Worm (Caenorhabditis elegans) whole organism, L2 larva: Measurements from ENCODE around the gene B0416.5.
A peak's percentile ranks its signal among the peaks of the same experiment; 100 is the strongest.

Experiments used
- F13H6.1 ChIP-seq: sonication (generic microtip); optimal IDR thresholded peaks from 2 replicates; lab custom pipeline; 2016; ENCODE audit warnings: missing genetic modification characterization, missing compliant biosample characterization
- R02D3.7 ChIP-seq: fragments of 150-350 bp; optimal IDR thresholded peaks from 2 replicates; lab custom pipeline; 2014; ENCODE audit warnings: missing biosample characterization, missing genetic modification characterization
- Y55F3AM.14 ChIP-seq: fragments of 200-800 bp; sonication (Bioruptor generic); optimal IDR thresholded peaks from 2 replicates; lab custom pipeline; 2018; ENCODE audit warnings: mild to moderate bottlenecking, missing genetic modification characterization, missing compliant biosample characterization
- ZK546.5 ChIP-seq: sonication (generic microtip); optimal IDR thresholded peaks from 2 replicates; lab custom pipeline; 2017; ENCODE audit warnings: missing biosample characterization, missing genetic modification characterization
- alr-1 ChIP-seq: fragments of 150-350 bp; optimal IDR thresholded peaks from 2 replicates; lab custom pipeline; 2014; ENCODE audit warnings: missing biosample characterization, missing genetic modification characterization
- aly-2 ChIP-seq: fragments of 150-350 bp; optimal IDR thresholded peaks from 2 replicates; lab custom pipeline; 2014; ENCODE audit warnings: missing biosample characterization, missing genetic modification characterization
- ceh-82 ChIP-seq: fragments of 150-350 bp; optimal IDR thresholded peaks from 2 replicates; lab custom pipeline; 2014; ENCODE audit warnings: missing biosample characterization, missing genetic modification characterization
- crh-2 ChIP-seq: sonication (generic microtip); optimal IDR thresholded peaks from 2 replicates; lab custom pipeline; 2017; ENCODE audit warnings: missing biosample characterization, missing genetic modification characterization
- elt-1 ChIP-seq: fragments of 150-350 bp; optimal IDR thresholded peaks from 2 replicates; lab custom pipeline; 2014; ENCODE audit warnings: missing biosample characterization, missing genetic modification characterization
- fos-1 ChIP-seq: fragments of 150-350 bp; optimal IDR thresholded peaks from 2 replicates; lab custom pipeline; 2014; ENCODE audit warnings: missing biosample characterization, missing genetic modification characterization
- gmeb-1 ChIP-seq: fragments of 150-350 bp; optimal IDR thresholded peaks from 2 replicates; lab custom pipeline; 2014; ENCODE audit warnings: missing biosample characterization, missing genetic modification characterization
- lin-11 ChIP-seq: fragments of 150-350 bp; sonication (generic microtip); optimal IDR thresholded peaks from 2 replicates; lab custom pipeline; 2014; ENCODE audit warnings: missing biosample characterization, missing genetic modification characterization, inconsistent platforms, mixed read lengths
- lin-13 ChIP-seq: fragments of 150-350 bp; optimal IDR thresholded peaks from 2 replicates; lab custom pipeline; 2014; ENCODE audit warnings: missing biosample characterization, missing genetic modification reagents, missing genetic modification characterization
- lin-39 ChIP-seq: fragments of 150-350 bp; optimal IDR thresholded peaks from 2 replicates; lab custom pipeline; 2014; ENCODE audit warnings: missing biosample characterization, missing genetic modification reagents, missing genetic modification characterization
- lsy-2 ChIP-seq, 2 experiments: fragments of 150-350 bp in 1 of 2; sonication (generic microtip) in 1 of 2; optimal IDR thresholded peaks; 2 replicates each; lab custom pipeline; 2014 to 2017; ENCODE audit warnings: missing biosample characterization in 2 of 2, missing genetic modification characterization in 2 of 2
- mbf-1 ChIP-seq: sonication (generic microtip); optimal IDR thresholded peaks from 2 replicates; lab custom pipeline; 2017; ENCODE audit warnings: missing biosample characterization, missing genetic modification characterization
- mdl-1 ChIP-seq, 2 experiments: fragments of 150-350 bp in 1 of 2; sonication (generic microtip) in 1 of 2; optimal IDR thresholded peaks; 2 replicates each; lab custom pipeline; 2017; ENCODE audit warnings: missing biosample characterization in 2 of 2, missing genetic modification characterization in 2 of 2
- nhr-10 ChIP-seq: sonication (generic microtip); optimal IDR thresholded peaks from 2 replicates; lab custom pipeline; 2017; ENCODE audit warnings: missing biosample characterization, missing genetic modification characterization
- nhr-129 ChIP-seq: fragments of 150-350 bp; optimal IDR thresholded peaks from 2 replicates; lab custom pipeline; 2014; ENCODE audit warnings: missing biosample characterization, missing genetic modification characterization
- nhr-25 ChIP-seq: fragments of 150-350 bp; sonication (generic microtip); optimal IDR thresholded peaks from 3 replicates; lab custom pipeline; 2014; ENCODE audit warnings: missing biosample characterization, missing genetic modification characterization
- nhr-6 ChIP-seq: fragments of 150-350 bp; optimal IDR thresholded peaks from 2 replicates; lab custom pipeline; 2014; ENCODE audit warnings: missing biosample characterization, missing genetic modification characterization
- peb-1 ChIP-seq: fragments of 150-350 bp; optimal IDR thresholded peaks from 2 replicates; lab custom pipeline; 2014; ENCODE audit warnings: missing biosample characterization, missing genetic modification characterization
- sem-4 ChIP-seq: fragments of 150-350 bp; optimal IDR thresholded peaks from 2 replicates; lab custom pipeline; 2014; ENCODE audit warnings: missing biosample characterization, missing genetic modification reagents, missing genetic modification characterization
- skn-1 ChIP-seq: sonication (generic microtip); optimal IDR thresholded peaks from 2 replicates; lab custom pipeline; 2017; ENCODE audit warnings: missing biosample characterization, missing genetic modification characterization
- sma-9 ChIP-seq, 2 experiments: fragments of 150-350 bp in 1 of 2; sonication (generic microtip) in 1 of 2; optimal IDR thresholded peaks; 2 replicates each; lab custom pipeline; 2014 to 2016; ENCODE audit warnings: missing genetic modification characterization in 2 of 2, mild to moderate bottlenecking in 1 of 2, missing biosample characterization in 1 of 2, missing compliant biosample characterization in 1 of 2, missing genetic modification reagents in 1 of 2, moderate library complexity in 1 of 2
- unc-55 ChIP-seq: fragments of 150-350 bp; sonication (generic microtip); optimal IDR thresholded peaks from 3 replicates; lab custom pipeline; 2014; ENCODE audit warnings: missing biosample characterization, missing genetic modification reagents, missing genetic modification characterization
- unc-62 ChIP-seq: fragments of 150-350 bp; optimal IDR thresholded peaks from 2 replicates; lab custom pipeline; 2014; ENCODE audit warnings: missing biosample characterization, missing genetic modification reagents, missing genetic modification characterization
- zag-1 ChIP-seq: fragments of 150-350 bp; optimal IDR thresholded peaks from 2 replicates; lab custom pipeline; 2014; ENCODE audit warnings: missing biosample characterization, missing genetic modification characterization
- ztf-1 ChIP-seq: fragments of 200-800 bp; sonication (Bioruptor generic); conservative IDR thresholded peaks from 2 replicates; pipeline ENCODE4 v1.3.6; 2022; ENCODE audit warnings: missing genetic modification characterization, missing compliant biosample characterization
- ztf-11 ChIP-seq: sonication (generic microtip); optimal IDR thresholded peaks from 2 replicates; lab custom pipeline; 2017; ENCODE audit warnings: missing biosample characterization, missing genetic modification characterization
- ztf-4 ChIP-seq: fragments of 150-350 bp; optimal IDR thresholded peaks from 2 replicates; lab custom pipeline; 2014; ENCODE audit warnings: missing biosample characterization, missing genetic modification characterization

B0416.5 gene

DNA sequence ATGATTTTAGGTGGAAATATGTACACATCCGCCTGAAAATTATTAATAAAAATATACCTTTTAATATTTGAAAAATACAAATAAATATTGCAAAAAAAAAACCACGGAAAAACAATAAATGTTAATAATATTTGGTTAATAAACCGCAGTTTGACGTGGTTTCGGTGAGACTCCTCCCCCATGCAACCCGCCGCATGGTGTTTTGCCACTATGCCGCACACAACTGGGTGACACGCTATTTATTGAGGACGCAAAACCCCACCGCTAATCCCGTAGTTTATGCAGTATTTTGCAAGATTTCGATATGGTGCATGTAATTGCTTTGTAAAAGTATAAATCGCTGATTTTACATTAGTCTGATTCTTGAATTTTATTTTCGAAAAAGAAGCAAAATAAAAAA is 25.9 kb upstream of the B0416.5 start, which contains the start of gene gly-13 (continued):
- TF ChIP-seq Y55F3AM.14 (GFP tag; lab: Kevin White, UChicago) (no peak), lsy-2 (tag; optimal IDR thresholded peaks at IDR 0.05; lab: Kevin White, UChicago) (peak in 1 of 2 experiments; percentile 51), zag-1 (tag; lab: Kevin White, UChicago) (no peak), nhr-10 (no peak), ceh-82 (no peak)
- TF ChIP-seq, all 48 proteins: peak for 9

DNA sequence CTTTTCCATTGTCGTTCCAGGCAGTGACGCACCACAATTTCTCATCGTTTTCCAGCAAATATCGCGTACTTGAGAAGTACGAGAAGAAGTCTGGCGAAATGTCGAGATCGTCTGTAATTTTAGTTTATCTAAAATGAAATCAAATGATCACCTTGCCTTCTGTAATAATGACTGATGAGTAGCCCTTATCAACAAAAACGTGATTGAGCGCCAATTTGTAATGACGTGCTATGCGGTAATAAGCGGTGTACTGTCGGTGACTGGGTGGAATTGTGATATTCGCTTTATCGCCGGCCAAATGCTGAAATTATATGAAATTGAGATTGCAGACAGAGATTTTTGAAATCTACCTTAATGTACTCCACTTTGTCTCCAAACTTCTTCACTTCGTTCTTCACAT is 24.8 kb upstream of the B0416.5 start:
- TF ChIP-seq fos-1 (tag; lab: Kevin White, UChicago) (peak; percentile 89), peb-1 (tag; lab: Kevin White, UChicago) (no peak), sma-9 (GFP tag; optimal IDR thresholded peaks at IDR 0.05; lab: Kevin White, UChicago) (peak; percentile 20), sma-9 (tag; optimal IDR thresholded peaks at IDR 0.05; lab: Kevin White, UChicago) (no peak), crh-2 (no peak)

DNA sequence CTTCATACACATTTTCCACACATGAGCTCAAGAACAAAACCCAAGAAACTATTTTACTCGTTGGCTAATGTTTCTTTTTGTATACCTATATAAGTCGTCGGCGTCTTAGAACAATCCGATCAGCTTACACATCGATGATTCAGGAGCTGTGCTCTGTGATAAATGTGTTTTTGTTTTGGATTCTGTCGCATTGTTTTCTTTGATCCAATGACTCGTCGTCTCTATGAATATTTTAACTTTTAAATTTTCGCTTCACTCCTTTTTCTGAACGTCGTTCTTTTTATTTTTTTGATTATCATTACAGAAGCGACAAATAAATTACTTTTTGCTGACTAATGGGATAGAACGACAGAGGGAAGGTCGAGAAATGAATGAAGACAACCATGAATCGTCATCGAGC is 20.7 kb upstream of the B0416.5 start, which contains the start of gene B0416.3:
Gene B0416.3 (plus strand): TSS at position 301 of the 400 bp plus-strand sequence.
- no peak for TF ChIP-seq nhr-129 (tag; lab: Kevin White, UChicago)
- TF ChIP-seq ceh-82: no peak
- no peak for TF ChIP-seq peb-1 (tag; lab: Kevin White, UChicago)
- no peak for TF ChIP-seq nhr-25 (tag; lab: Kevin White, UChicago)
- no peak for TF ChIP-seq fos-1 (tag; lab: Kevin White, UChicago)
- TF ChIP-seq mdl-1 (tag; optimal IDR thresholded peaks at IDR 0.05; lab: Kevin White, UChicago): no peak
- TF ChIP-seq nhr-6: no peak
- TF ChIP-seq ZK546.5 (tag; lab: Kevin White, UChicago): no peak
- no peak for TF ChIP-seq mbf-1 (tag; lab: Kevin White, UChicago)

DNA sequence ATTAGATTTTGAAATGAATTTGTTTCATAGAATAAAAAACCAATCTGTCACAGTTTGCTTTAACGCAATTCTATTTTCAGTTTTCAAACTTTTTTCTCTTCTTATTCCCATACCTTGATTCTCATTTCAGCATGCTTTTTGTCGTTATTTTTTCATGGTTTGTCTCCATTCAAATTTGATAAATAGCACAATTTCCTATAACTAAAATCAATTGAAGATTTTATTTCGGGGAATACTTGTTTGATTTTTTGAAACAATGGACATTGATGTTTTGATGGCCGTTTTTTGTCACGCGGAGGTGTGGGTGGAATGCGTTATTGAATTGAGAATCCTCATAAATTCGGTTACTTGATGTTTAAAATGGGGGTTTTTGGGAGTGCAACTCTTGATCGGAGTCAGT is 12.4 kb upstream of the B0416.5 start, which contains the start of gene B0416.11:
Gene B0416.11 (minus strand): TSS at position 101 of the 400 bp plus-strand sequence.
- no peak for TF ChIP-seq unc-62 (GFP tag; lab: Kevin White, UChicago)
- TF ChIP-seq nhr-129 (tag; lab: Kevin White, UChicago): no peak
- TF ChIP-seq unc-55 (GFP tag; lab: Kevin White, UChicago): no peak
- no peak for TF ChIP-seq alr-1
- no peak for TF ChIP-seq F13H6.1 (tag; lab: Kevin White, UChicago)
- no peak for TF ChIP-seq R02D3.7 (tag; lab: Kevin White, UChicago)
- TF ChIP-seq peb-1 (tag; lab: Kevin White, UChicago): no peak
- TF ChIP-seq elt-1 (tag; lab: Kevin White, UChicago): no peak
- TF ChIP-seq gmeb-1 (tag; lab: Kevin White, UChicago): no peak
- TF ChIP-seq ztf-4 (tag; lab: Kevin White, UChicago): no peak
- no peak for TF ChIP-seq lin-13
- TF ChIP-seq ztf-11 (tag; lab: Kevin White, UChicago): no peak
- no peak for TF ChIP-seq sma-9 (GFP tag; optimal IDR thresholded peaks at IDR 0.05; lab: Kevin White, UChicago)
- no peak for TF ChIP-seq sma-9 (tag; optimal IDR thresholded peaks at IDR 0.05; lab: Kevin White, UChicago)
- TF ChIP-seq, all 48 proteins: peak for 0

DNA sequence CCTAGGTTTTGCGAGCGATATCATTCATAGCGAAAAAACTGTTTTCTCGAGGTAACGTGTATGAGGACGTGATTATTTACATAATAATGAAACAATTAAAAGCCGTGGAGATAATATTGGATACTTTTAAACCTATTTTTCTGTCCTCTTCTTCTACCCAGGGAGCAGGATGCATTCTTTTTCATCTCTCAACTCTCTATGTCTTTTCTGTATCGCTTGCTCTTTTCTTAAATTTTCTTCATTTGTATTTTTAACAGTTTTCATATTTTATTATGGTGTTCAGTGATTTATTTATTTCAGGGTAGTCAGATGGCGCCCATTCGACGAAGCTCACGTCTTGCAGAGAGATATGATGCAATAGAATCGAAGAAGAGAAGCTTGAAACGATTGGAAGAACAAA is 8.0 kb upstream of the B0416.5 start, which contains the start of gene B0416.4:
Gene B0416.4 (plus strand): TSS at position 301 of the 400 bp plus-strand sequence.
- TF ChIP-seq skn-1 (tag; lab: Kevin White, UChicago) (no peak), aly-2 (tag; lab: Kevin White, UChicago) (no peak), sem-4 (tag; lab: Kevin White, UChicago) (no peak), nhr-10 (no peak), fos-1 (tag; lab: Kevin White, UChicago) (no peak), lin-39 (no peak)

DNA sequence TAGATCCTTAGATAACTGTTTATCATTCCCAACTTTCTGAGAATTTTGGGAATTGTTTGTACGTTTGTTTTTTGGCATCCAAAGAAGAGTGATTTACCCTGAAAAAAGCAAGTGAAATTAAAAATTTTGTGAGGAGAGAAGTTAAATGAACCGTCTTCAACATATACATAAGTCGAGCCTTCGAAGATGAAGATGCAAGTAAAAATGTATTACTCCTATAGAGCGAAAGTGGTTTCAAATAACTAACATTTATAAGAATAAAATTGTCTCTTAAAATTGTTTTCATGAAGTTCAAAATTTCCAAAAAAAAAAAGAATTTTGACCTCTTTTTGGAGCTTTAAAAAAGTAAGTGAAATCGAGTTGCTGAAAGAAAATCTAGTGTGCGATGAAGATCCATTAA is 3.9 kb upstream of the B0416.5 start, which contains the start of gene B0416.10:
Gene B0416.10 (minus strand): TSS at position 101 of the 400 bp plus-strand sequence.
- TF ChIP-seq nhr-10 (no peak), ztf-1 (GFP tag; lab: Robert Waterston, UW) (no peak), zag-1 (tag; lab: Kevin White, UChicago) (no peak), lin-11 (no peak)
